Fruit fly (Drosophila melanogaster): ENCODE data around the gene CG9588.

DNA sequence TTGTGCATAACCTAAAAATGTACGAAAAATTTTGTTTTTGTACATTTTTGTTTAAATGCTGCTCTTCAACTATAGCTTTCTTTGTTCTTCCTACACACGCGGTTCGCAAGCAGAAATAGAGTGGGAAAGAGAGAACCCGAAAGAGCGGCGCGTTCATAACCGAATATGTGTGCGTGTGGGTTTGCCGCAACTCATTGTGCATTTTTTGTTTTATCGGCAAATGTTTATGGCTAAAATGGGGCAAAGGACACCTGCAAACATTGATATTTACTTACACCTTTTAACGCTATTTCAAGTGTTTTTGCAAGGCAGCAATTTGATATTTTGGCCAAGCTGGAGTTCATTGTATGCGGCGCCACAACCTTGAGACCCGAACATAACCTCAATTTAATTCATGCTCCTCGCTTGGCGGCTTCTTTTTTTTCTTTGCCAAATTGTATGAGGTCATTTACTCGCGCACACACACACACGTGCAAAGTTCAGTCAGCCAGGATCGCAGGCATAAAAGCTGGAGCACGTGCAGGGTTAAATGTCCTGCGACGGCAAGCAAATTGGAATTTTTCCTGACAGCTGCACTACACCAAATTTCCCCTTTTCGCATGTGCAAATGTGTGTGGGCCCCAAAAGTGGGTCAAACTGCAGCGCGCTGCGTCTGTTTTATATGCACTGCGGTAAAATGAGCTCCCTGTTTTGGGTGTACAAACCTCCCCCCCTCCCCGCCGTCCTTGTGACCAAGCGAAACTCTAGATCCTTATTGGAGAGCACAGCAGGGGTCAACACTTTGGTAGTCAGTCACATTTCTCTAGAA is 28.5 kb downstream of the CG9588 start:
- TF ChIP-seq Hnf4 (GFP tag; optimal IDR thresholded peaks at IDR 0.05) (peak; percentile 26), sv (GFP tag; optimal IDR thresholded peaks at IDR 0.05) (no peak), psq (GFP tag; optimal IDR thresholded peaks at IDR 0.05) (peak; percentile 90), usp (GFP tag; optimal IDR thresholded peaks at IDR 0.05) (no peak), Dif (GFP tag; optimal IDR thresholded peaks at IDR 0.05; ENCODE audit: partially characterized antibody) (peak; percentile 2), Hr83 (GFP tag; optimal IDR thresholded peaks at IDR 0.05; ENCODE audit: poor library complexity, severe bottlenecking) (no peak), GATAd (GFP tag; optimal IDR thresholded peaks at IDR 0.05) (no peak)
